Fruit fly (Drosophila melanogaster): Measurements from ENCODE around the gene CG43703.

CG43703 gene

dm6 chr2L:3719414-3719959 is 45.8 kb upstream of the CG43703 start (continued):
- peak; percentile 41 for TF ChIP-seq Oli (tag; optimal IDR thresholded peaks at IDR 0.05)
- peak; percentile 36 for TF ChIP-seq BtbVII (GFP tag; optimal IDR thresholded peaks at IDR 0.05)
- peak; percentile 53 for TF ChIP-seq Meics (GFP tag; optimal IDR thresholded peaks at IDR 0.05)
- peak; percentile 30 for TF ChIP-seq HHEX (GFP tag; optimal IDR thresholded peaks at IDR 0.05)
- TF ChIP-seq CG17359 (tag; optimal IDR thresholded peaks at IDR 0.05): peak; percentile 39
- TF ChIP-seq CG30020 (tag; optimal IDR thresholded peaks at IDR 0.05): no peak
- TF ChIP-seq Hsf (GFP tag; optimal IDR thresholded peaks at IDR 0.05): peak; percentile 3
- TF ChIP-seq Rfx (GFP tag; IDR thresholded peaks at IDR 0.05): no peak
- TF ChIP-seq CG3281 (GFP tag; optimal IDR thresholded peaks at IDR 0.05): peak; percentile 59
- TF ChIP-seq org-1 (GFP tag; optimal IDR thresholded peaks at IDR 0.05): peak; percentile 0
- peak; percentile 19 for TF ChIP-seq scrt (GFP tag; optimal IDR thresholded peaks at IDR 0.05)
- peak; percentile 70 for TF ChIP-seq Atf6 (GFP tag; IDR thresholded peaks at IDR 0.05)
- no peak for TF ChIP-seq aop (GFP tag; IDR thresholded peaks at IDR 0.05)
- no peak for TF ChIP-seq eyg (GFP tag; optimal IDR thresholded peaks at IDR 0.05)
- peak; percentile 23 for TF ChIP-seq CG12071 (GFP tag; optimal IDR thresholded peaks at IDR 0.05)
- TF ChIP-seq CG1024 (GFP tag; IDR thresholded peaks at IDR 0.05): 0 out of 2 replicates have a peak, but pooled peaks have one; percentile 14
- TF ChIP-seq CG14965 (GFP tag; optimal IDR thresholded peaks at IDR 0.05; ENCODE audit: borderline replicate concordance): no peak
- peak; percentile 8 for TF ChIP-seq CG18619 (GFP tag; optimal IDR thresholded peaks at IDR 0.05)
- TF ChIP-seq CG9817 (tag; optimal IDR thresholded peaks at IDR 0.05): peak; percentile 14
- 0 out of 2 replicates have a peak, but pooled peaks have one; percentile 21 for TF ChIP-seq Xrp1 (GFP tag; IDR thresholded peaks at IDR 0.05)
- peak; percentile 21 for TF ChIP-seq CG12219 (GFP tag; optimal IDR thresholded peaks at IDR 0.05)
- peak; percentile 36; the same call in 1 of the 2 replicates for TF ChIP-seq CG32532 (GFP tag; IDR thresholded peaks at IDR 0.05)
- peak; percentile 9 for TF ChIP-seq ind (GFP tag; optimal IDR thresholded peaks at IDR 0.05)
- peak; percentile 36; the same call in 1 of the 2 replicates for TF ChIP-seq al (GFP tag; IDR thresholded peaks at IDR 0.05)
- TF ChIP-seq Camta (GFP tag; optimal IDR thresholded peaks at IDR 0.05): no peak
- peak; percentile 35 for TF ChIP-seq CTCF (GFP tag; optimal IDR thresholded peaks at IDR 0.05)
- peak; percentile 41 for TF ChIP-seq CoRest (tag; optimal IDR thresholded peaks at IDR 0.05)
- TF ChIP-seq bsh (GFP tag; optimal IDR thresholded peaks at IDR 0.05): peak in 1 of 2 experiments; percentile 43
- no peak for TF ChIP-seq CG4730 (GFP tag; IDR thresholded peaks at IDR 0.05)

dm6 chr2L:3729635-3730034 is 35.7 kb upstream of the CG43703 start:
- TF ChIP-seq chinmo (GFP tag; IDR thresholded peaks at IDR 0.05; ENCODE audit: partially characterized antibody) (0 out of 4 replicates have a peak, but pooled peaks have one; percentile 40), cg (GFP tag; optimal IDR thresholded peaks at IDR 0.05) (no peak), Sry-β (GFP tag; optimal IDR thresholded peaks at IDR 0.05) (no peak), so (GFP tag; IDR thresholded peaks at IDR 0.05) (no peak), CG11723 (GFP tag; optimal IDR thresholded peaks at IDR 0.05) (no peak), bigmax (GFP tag; optimal IDR thresholded peaks at IDR 0.05) (no peak), sqz (GFP tag; optimal IDR thresholded peaks at IDR 0.05) (no peak), kah (GFP tag; optimal IDR thresholded peaks at IDR 0.05) (peak; percentile 41), scrt (GFP tag; optimal IDR thresholded peaks at IDR 0.05) (peak; percentile 94), CG10274 (GFP tag; optimal IDR thresholded peaks at IDR 0.05) (peak; percentile 26), cas (GFP tag; IDR thresholded peaks at IDR 0.05) (0 out of 2 replicates have a peak, but pooled peaks have one; percentile 15), CG31388 (GFP tag; optimal IDR thresholded peaks at IDR 0.05) (no peak), dpn (GFP tag; optimal IDR thresholded peaks at IDR 0.05) (no peak), cad (GFP tag; optimal IDR thresholded peaks at IDR 0.05) (no peak), CG11560 (tag; IDR thresholded peaks at IDR 0.05) (no peak), nom (GFP tag; optimal IDR thresholded peaks at IDR 0.05) (no peak), CG18599 (GFP tag; optimal IDR thresholded peaks at IDR 0.05) (peak; percentile 4), abd-A (tag; optimal IDR thresholded peaks at IDR 0.05) (peak; percentile 70), dati (GFP tag; IDR thresholded peaks at IDR 0.05) (no peak), CG43689 (GFP tag; IDR thresholded peaks at IDR 0.05) (no peak), Dp (GFP tag; optimal IDR thresholded peaks at IDR 0.05) (no peak), Tbp (GFP tag; optimal IDR thresholded peaks at IDR 0.05) (no peak), grn (GFP tag; optimal IDR thresholded peaks at IDR 0.05) (no peak), CG2116 (GFP tag; optimal IDR thresholded peaks at IDR 0.05) (no peak)

Data from whole organism, embryonic.